Worm (Caenorhabditis elegans) whole organism, L1 larva: Measurements from ENCODE around the gene glp-1.

Source experiments
- C04F5.9 ChIP-seq: sonication (generic microtip); optimal IDR thresholded peaks from 2 replicates; lab custom pipeline; 2016; ENCODE audit warnings: missing genetic modification characterization, missing compliant biosample characterization
- C16A3.4 ChIP-seq: fragments of 150-350 bp; optimal IDR thresholded peaks from 2 replicates; lab custom pipeline; 2014; ENCODE audit warnings: missing biosample characterization, missing genetic modification characterization
- C34B4.2 ChIP-seq: sonication (generic microtip); optimal IDR thresholded peaks from 2 replicates; lab custom pipeline; 2017; ENCODE audit warnings: mild to moderate bottlenecking, missing genetic modification characterization, missing compliant biosample characterization
- F16B12.6 ChIP-seq: fragments of 150-350 bp; optimal IDR thresholded peaks from 2 replicates; lab custom pipeline; 2014; ENCODE audit warnings: missing biosample characterization, missing genetic modification characterization
- Y116A8C.19 ChIP-seq: sonication (generic microtip); optimal IDR thresholded peaks from 2 replicates; lab custom pipeline; 2016; ENCODE audit warnings: missing compliant biosample characterization, missing genetic modification characterization, borderline replicate concordance
- aha-1 ChIP-seq: fragments of 150-350 bp; optimal IDR thresholded peaks from 2 replicates; lab custom pipeline; 2014; ENCODE audit warnings: missing biosample characterization, missing genetic modification characterization
- alr-1 ChIP-seq: fragments of 200-800 bp; sonication (Bioruptor generic); optimal IDR thresholded peaks from 2 replicates; lab custom pipeline; 2018; ENCODE audit warnings: borderline replicate concordance, mild to moderate bottlenecking, missing genetic modification characterization, missing compliant biosample characterization
- ama-1 ChIP-seq: fragments of 150-350 bp; optimal IDR thresholded peaks from 2 replicates; lab custom pipeline; 2014
- ceh-8 ChIP-seq: fragments of 200-800 bp; sonication (Bioruptor generic); optimal IDR thresholded peaks from 2 replicates; lab custom pipeline; 2018; ENCODE audit warnings: mild to moderate bottlenecking, missing genetic modification characterization, moderate library complexity, missing compliant biosample characterization
- dpl-1 ChIP-seq, 3 experiments: fragments of 150-350 bp in 2 of 3; sonication (generic microtip) in 1 of 3; optimal IDR thresholded peaks; 2 replicates each; lab custom pipeline; 2014 to 2017; ENCODE audit warnings: missing biosample characterization in 3 of 3, missing genetic modification characterization in 3 of 3, missing genetic modification reagents in 3 of 3
- egl-13 ChIP-seq: sonication (generic microtip); optimal IDR thresholded peaks from 2 replicates; lab custom pipeline; 2016; ENCODE audit warnings: missing genotype, missing genetic modification reagents, missing genetic modification characterization, missing compliant biosample characterization
- egl-27 ChIP-seq, 2 experiments: fragments of 150-350 bp in 1 of 2; sonication (generic microtip); optimal IDR thresholded peaks; 3 replicates each; lab custom pipeline; 2017 to 2018; ENCODE audit warnings: missing biosample characterization in 2 of 2, missing genetic modification characterization in 2 of 2, missing genetic modification reagents in 2 of 2
- elt-2 ChIP-seq: sonication (generic microtip); optimal IDR thresholded peaks from 2 replicates; lab custom pipeline; 2016; ENCODE audit warnings: missing genetic modification characterization, mild to moderate bottlenecking, inconsistent platforms, missing compliant biosample characterization, missing genetic modification reagents
- ets-5 ChIP-seq: fragments of 200-800 bp; sonication (Bioruptor generic); IDR thresholded peaks from 2 replicates; pipeline ENCODE4 v1.3.6; 2022; ENCODE audit warnings: missing genetic modification characterization, missing compliant biosample characterization
- fkh-10 ChIP-seq: sonication (generic microtip); optimal IDR thresholded peaks from 2 replicates; lab custom pipeline; 2017; ENCODE audit warnings: missing biosample characterization, missing genetic modification reagents, missing genetic modification characterization
- fkh-4 ChIP-seq: sonication (generic microtip); optimal IDR thresholded peaks from 2 replicates; lab custom pipeline; 2016; ENCODE audit warnings: missing compliant biosample characterization, missing genetic modification characterization, borderline replicate concordance
- fos-1 ChIP-seq: fragments of 150-350 bp; optimal IDR thresholded peaks from 2 replicates; lab custom pipeline; 2014; ENCODE audit warnings: missing biosample characterization, missing genetic modification characterization
- grh-1 ChIP-seq: fragments of 200-800 bp; sonication (Bioruptor generic); IDR thresholded peaks from 2 replicates; pipeline ENCODE4 v1.3.6; 2022; ENCODE audit warnings: missing genetic modification reagents, missing genetic modification characterization, missing compliant biosample characterization
- irx-1 ChIP-seq: sonication (generic microtip); optimal IDR thresholded peaks from 2 replicates; lab custom pipeline; 2016; ENCODE audit warnings: missing genetic modification characterization, missing compliant biosample characterization
- isw-1 ChIP-seq: fragments of 200-800 bp; sonication (Bioruptor generic); IDR thresholded peaks from 2 replicates; pipeline ENCODE4 v1.3.6; 2022; ENCODE audit warnings: missing genetic modification characterization, missing compliant biosample characterization
- lin-13 ChIP-seq: fragments of 150-350 bp; optimal IDR thresholded peaks from 2 replicates; lab custom pipeline; 2014; ENCODE audit warnings: missing biosample characterization, missing genetic modification reagents, missing genetic modification characterization
- lin-14 ChIP-seq: fragments of 200-800 bp; sonication (Bioruptor generic); optimal IDR thresholded peaks from 2 replicates; lab custom pipeline; 2018; ENCODE audit warnings: mild to moderate bottlenecking, missing genetic modification characterization, moderate library complexity, missing compliant biosample characterization
- lin-15B ChIP-seq: fragments of 150-350 bp; sonication (generic microtip); optimal IDR thresholded peaks from 3 replicates; lab custom pipeline; 2014; ENCODE audit warnings: missing biosample characterization, missing genetic modification characterization
- lin-35 ChIP-seq, 2 experiments: fragments of 150-350 bp; optimal IDR thresholded peaks; 2 replicates each; lab custom pipeline; 2014; ENCODE audit warnings: missing biosample characterization in 2 of 2, missing genetic modification characterization in 2 of 2, missing genetic modification reagents in 2 of 2
- lin-39 ChIP-seq: fragments of 150-350 bp; optimal IDR thresholded peaks from 2 replicates; lab custom pipeline; 2014; ENCODE audit warnings: missing biosample characterization, missing genetic modification reagents, missing genetic modification characterization
- lir-3 ChIP-seq: sonication (generic microtip); optimal IDR thresholded peaks from 2 replicates; lab custom pipeline; 2016; ENCODE audit warnings: mild to moderate bottlenecking, missing genetic modification characterization, moderate library complexity, missing compliant biosample characterization; ENCODE audit not compliant: poor library complexity
- lsy-2 ChIP-seq, 2 experiments: fragments of 150-350 bp; optimal IDR thresholded peaks; 2 replicates each; lab custom pipeline; 2014; ENCODE audit warnings: missing biosample characterization in 2 of 2, missing genetic modification characterization in 2 of 2
- mdl-1 ChIP-seq, 2 experiments: fragments of 150-350 bp; optimal IDR thresholded peaks; 2 replicates each; lab custom pipeline; 2014 to 2017; ENCODE audit warnings: missing biosample characterization in 2 of 2, missing genetic modification characterization in 2 of 2, inconsistent platforms in 1 of 2
- mep-1 ChIP-seq: fragments of 150-350 bp; optimal IDR thresholded peaks from 2 replicates; lab custom pipeline; 2014; ENCODE audit warnings: missing biosample characterization, missing genetic modification characterization
- nhr-71 ChIP-seq: sonication (generic microtip); optimal IDR thresholded peaks from 2 replicates; lab custom pipeline; 2016; ENCODE audit warnings: mild to moderate bottlenecking, missing genetic modification characterization, moderate library complexity, missing compliant biosample characterization
- nhr-76 ChIP-seq: sonication (generic microtip); optimal IDR thresholded peaks from 2 replicates; lab custom pipeline; 2017; ENCODE audit warnings: missing biosample characterization, missing genetic modification characterization
- nhr-77 ChIP-seq: fragments of 150-350 bp; optimal IDR thresholded peaks from 2 replicates; lab custom pipeline; 2014; ENCODE audit warnings: missing biosample characterization, missing genetic modification characterization
- nhr-90 ChIP-seq: sonication (generic microtip); optimal IDR thresholded peaks from 2 replicates; lab custom pipeline; 2016; ENCODE audit warnings: mild to moderate bottlenecking, missing genetic modification characterization, missing compliant biosample characterization; ENCODE audit not compliant: poor library complexity
- pax-3 ChIP-seq: fragments of 200-800 bp; sonication (Bioruptor generic); optimal IDR thresholded peaks from 2 replicates; lab custom pipeline; 2018; ENCODE audit warnings: mild to moderate bottlenecking, missing genetic modification characterization, moderate library complexity, missing compliant biosample characterization
- rnt-1 ChIP-seq: sonication (generic microtip); optimal IDR thresholded peaks from 2 replicates; lab custom pipeline; 2016; ENCODE audit warnings: mild to moderate bottlenecking, missing genetic modification characterization, moderate library complexity, missing compliant biosample characterization
- snpc-4 ChIP-seq: fragments of 150-350 bp; optimal IDR thresholded peaks from 2 replicates; lab custom pipeline; 2014; ENCODE audit warnings: missing biosample characterization, missing genetic modification characterization
- snu-23 ChIP-seq: sonication (generic microtip); optimal IDR thresholded peaks from 2 replicates; lab custom pipeline; 2016; ENCODE audit warnings: missing genetic modification characterization, missing compliant biosample characterization
- sox-4 ChIP-seq: sonication (generic microtip); optimal IDR thresholded peaks from 2 replicates; lab custom pipeline; 2016; ENCODE audit warnings: missing genetic modification characterization, missing compliant biosample characterization
- sptf-1 ChIP-seq: fragments of 150-350 bp; optimal IDR thresholded peaks from 2 replicates; lab custom pipeline; 2014; ENCODE audit warnings: missing biosample characterization, missing genetic modification characterization
- unc-30 ChIP-seq: sonication (generic microtip); optimal IDR thresholded peaks from 2 replicates; lab custom pipeline; 2017; ENCODE audit warnings: missing biosample characterization, missing genetic modification characterization
- unc-62 ChIP-seq: fragments of 150-350 bp; optimal IDR thresholded peaks from 2 replicates; lab custom pipeline; 2014; ENCODE audit warnings: missing biosample characterization, missing genetic modification reagents, missing genetic modification characterization
- vab-15 ChIP-seq: sonication (generic microtip); optimal IDR thresholded peaks from 2 replicates; lab custom pipeline; 2017; ENCODE audit warnings: missing genotype, mild to moderate bottlenecking, missing genetic modification characterization, missing compliant biosample characterization
- xbp-1 ChIP-seq: sonication (generic microtip); optimal IDR thresholded peaks from 2 replicates; lab custom pipeline; 2016; ENCODE audit warnings: missing genetic modification characterization, missing compliant biosample characterization
- ztf-4 ChIP-seq: fragments of 150-350 bp; optimal IDR thresholded peaks from 2 replicates; lab custom pipeline; 2014; ENCODE audit warnings: missing biosample characterization, missing genetic modification characterization

The glp-1 gene

ce11 chrIII:9136587-9136986, 44.5 kb downstream of the glp-1 start, which contains the start of gene eat-4:
TSS of gene eat-4 (plus strand) at chrIII:9136887.
- TF ChIP-seq lin-14 (peak; percentile 28), C04F5.9 (tag; lab: Kevin White, UChicago) (no peak)

- TF ChIP-seq lir-3 (tag; lab: Kevin White, UChicago) = no peak
Measured at ce11 chrIII:9138601-9139000, 46.6 kb downstream of the glp-1 start, which contains the start of gene ZK512.7. TSS of gene ZK512.7 (minus strand) at chrIII:9138701.

ce11 chrIII:9143911-9144310, 51.9 kb downstream of the glp-1 start, which contains the start of gene ZK512.11:
TSS of gene ZK512.11 (plus strand) at chrIII:9144211.
- TF ChIP-seq mep-1 (tag; lab: Kevin White, UChicago) (no peak), ceh-8 (GFP tag; lab: Kevin White, UChicago) (peak; percentile 9)

DNA sequence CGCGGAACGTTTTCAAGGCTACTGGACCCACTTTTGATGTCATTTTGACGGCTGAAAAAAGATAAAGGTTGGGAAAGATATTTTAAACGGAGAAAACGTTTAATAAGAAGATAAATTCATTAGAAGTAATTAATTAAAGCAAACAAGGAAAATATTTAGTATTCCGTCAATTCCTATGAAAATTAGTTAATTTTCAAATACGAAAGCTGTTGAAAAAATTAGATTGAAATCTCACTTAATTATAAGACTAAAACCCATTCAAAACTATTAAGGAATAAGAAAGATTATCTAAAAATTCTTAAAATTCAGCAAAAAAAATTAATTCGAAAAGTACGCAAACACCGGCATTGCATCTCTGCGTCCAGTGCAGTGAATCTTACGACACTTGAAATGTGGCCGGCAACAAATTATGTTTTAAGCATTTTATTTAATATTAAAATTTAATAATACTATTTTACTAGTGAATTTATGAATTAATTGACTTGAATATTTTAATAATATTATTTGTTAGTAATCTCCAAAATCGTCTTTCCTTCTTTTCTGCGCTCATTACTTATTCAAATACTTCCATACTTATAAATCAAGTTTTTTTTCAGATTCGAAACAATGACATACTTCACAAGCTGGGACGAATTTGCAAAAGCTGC, 52.8 kb downstream of the glp-1 start, which contains the start of the genes ZK512.2 and ZK512.4:
Gene ZK512.2 (minus strand): TSS at position 51 of the 647 bp plus-strand sequence.
Gene ZK512.4 (plus strand): TSS at position 597 of the 647 bp plus-strand sequence.
- TF ChIP-seq irx-1 (tag; lab: Kevin White, UChicago) = no peak
- TF ChIP-seq sox-4 (tag; lab: Kevin White, UChicago) = no peak
- TF ChIP-seq fkh-4 (tag; lab: Kevin White, UChicago) = no peak
- TF ChIP-seq dpl-1 (GFP tag; optimal IDR thresholded peaks at IDR 0.05; lab: Kevin White, UChicago) = peak; percentile 14 to 58 (median 30)
- TF ChIP-seq nhr-71 (tag; lab: Kevin White, UChicago) = peak; percentile 23
- TF ChIP-seq unc-30 (tag; lab: Kevin White, UChicago) = no peak
- no peak for TF ChIP-seq ztf-4 (tag; lab: Kevin White, UChicago)
- TF ChIP-seq mdl-1 (tag; optimal IDR thresholded peaks at IDR 0.05; lab: Kevin White, UChicago) = no peak
- no peak for TF ChIP-seq fkh-10 (GFP tag; lab: Kevin White, UChicago)
- no peak for TF ChIP-seq egl-13 (tag; lab: Kevin White, UChicago)
- no peak for TF ChIP-seq alr-1 (tag; lab: Kevin White, UChicago)
- TF ChIP-seq lin-13 = no peak
- TF ChIP-seq grh-1 (GFP tag; lab: Robert Waterston, UW) = no peak
- no peak for TF ChIP-seq lin-14
- TF ChIP-seq ets-5 (GFP tag; lab: Robert Waterston, UW) = no peak
- TF ChIP-seq snu-23 (GFP tag; lab: Kevin White, UChicago) = peak; percentile 35
- peak; percentile 19 for TF ChIP-seq C16A3.4
- no peak for TF ChIP-seq C34B4.2 (tag; lab: Kevin White, UChicago)
- TF ChIP-seq ama-1 = no peak
- no peak for TF ChIP-seq xbp-1 (tag; lab: Kevin White, UChicago)
- TF ChIP-seq mep-1 (tag; lab: Kevin White, UChicago) = peak; percentile 56
- TF ChIP-seq lin-39 (tag; lab: Kevin White, UChicago) = no peak
- TF ChIP-seq rnt-1 (tag; lab: Kevin White, UChicago) = peak; percentile 3
- no peak for TF ChIP-seq Y116A8C.19 (tag; lab: Kevin White, UChicago)
- no peak for TF ChIP-seq ceh-8 (GFP tag; lab: Kevin White, UChicago)
- TF ChIP-seq nhr-90 (tag; lab: Kevin White, UChicago) = no peak
- TF ChIP-seq lin-15B = no peak
- no peak for TF ChIP-seq vab-15 (tag; lab: Kevin White, UChicago)
- no peak for TF ChIP-seq elt-2
- no peak for TF ChIP-seq pax-3
- TF ChIP-seq aha-1 (tag; lab: Kevin White, UChicago) = no peak
- no peak for TF ChIP-seq isw-1 (GFP tag; lab: Robert Waterston, UW)
- TF ChIP-seq lsy-2 (tag; optimal IDR thresholded peaks at IDR 0.05; lab: Kevin White, UChicago) = peak; percentile 42 to 51
- no peak for TF ChIP-seq unc-62 (GFP tag; lab: Kevin White, UChicago)
- no peak for TF ChIP-seq C04F5.9 (tag; lab: Kevin White, UChicago)
- no peak for TF ChIP-seq snpc-4
- TF ChIP-seq lir-3 (tag; lab: Kevin White, UChicago) = no peak
- TF ChIP-seq lin-35 (GFP tag; optimal IDR thresholded peaks at IDR 0.05; lab: Kevin White, UChicago) = peak; percentile 11 to 37
- TF ChIP-seq F16B12.6 (tag; lab: Kevin White, UChicago) = peak; percentile 80
- no peak for TF ChIP-seq nhr-77
- TF ChIP-seq fos-1 (tag; lab: Kevin White, UChicago) = no peak
- TF ChIP-seq egl-27 (tag; optimal IDR thresholded peaks at IDR 0.05; lab: Kevin White, UChicago) = no peak
- no peak for TF ChIP-seq nhr-76 (tag; lab: Kevin White, UChicago)
- no peak for TF ChIP-seq sptf-1 (tag; lab: Kevin White, UChicago)
